Worm (Caenorhabditis elegans): ENCODE measurements around the gene brc-1.

DNA sequence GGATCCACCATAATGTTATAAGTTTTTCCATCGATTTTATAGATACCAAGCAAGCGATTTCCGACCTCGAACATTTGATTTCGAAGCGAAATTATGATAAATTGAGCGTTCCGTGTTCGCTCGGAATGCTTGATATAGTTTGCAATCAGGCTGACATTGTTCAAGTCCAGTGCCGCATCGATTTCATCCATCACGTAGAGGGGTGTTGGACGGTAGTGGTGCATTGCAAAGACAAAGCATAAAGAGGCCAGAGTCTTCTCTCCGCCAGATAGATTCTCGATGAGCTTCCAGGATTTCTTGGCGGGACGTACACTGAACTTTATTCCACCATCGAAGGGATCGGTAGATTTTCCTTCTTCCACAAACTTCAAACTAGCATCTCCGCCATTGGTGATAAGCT lies 48.3 kb downstream of the brc-1 start:
- TF ChIP-seq sea-2 (GFP tag; IDR thresholded peaks at IDR 0.05) (no peak), let-526 (GFP tag; IDR thresholded peaks at IDR 0.05) (no peak), snpc-4 (GFP tag; optimal IDR thresholded peaks at IDR 0.05) (no peak), snpc-4 (tag; optimal IDR thresholded peaks at IDR 0.05) (no peak), pha-4 (tag; optimal IDR thresholded peaks at IDR 0.05) (no peak), nhr-90 (tag; optimal IDR thresholded peaks at IDR 0.05) (no peak)
